Fruit fly (Drosophila melanogaster) whole organism, embryonic: ENCODE measurements around the gene CG43072.

ENCODE experiments used
- Adf1 ChIP-seq: fragments of 200-800 bp; sonication (Bioruptor generic); IDR thresholded peaks from 2 replicates; pipeline ENCODE4 v1.3.6; 2022; ENCODE audit warnings: missing biosample characterization, missing genetic modification characterization
- CG10979 ChIP-seq: fragments of 200-800 bp; sonication (Bioruptor generic); optimal IDR thresholded peaks from 2 replicates; lab custom pipeline; 2018; ENCODE audit warnings: missing biosample characterization, mild to moderate bottlenecking, missing genetic modification characterization, moderate library complexity
- CG13287 ChIP-seq: fragments of 200-800 bp; sonication (Bioruptor generic); IDR thresholded peaks from 2 replicates; pipeline ENCODE4 v1.3.6; 2022; ENCODE audit warnings: missing biosample characterization, missing genetic modification characterization; ENCODE audit not compliant: partially characterized antibody
- CG13894 ChIP-seq: fragments of 200-800 bp; sonication (Bioruptor generic); optimal IDR thresholded peaks from 3 replicates; lab custom pipeline; 2018; ENCODE audit warnings: missing biosample characterization, mild to moderate bottlenecking, missing genetic modification characterization, moderate library complexity
- CG14965 ChIP-seq: fragments of 200-800 bp; sonication (Bioruptor generic); optimal IDR thresholded peaks from 2 replicates; lab custom pipeline; 2016; ENCODE audit warnings: missing biosample characterization, missing genetic modification characterization, borderline replicate concordance
- CG1603 ChIP-seq: fragments of 200-800 bp; sonication (Bioruptor generic); optimal IDR thresholded peaks from 2 replicates; lab custom pipeline; 2019; ENCODE audit warnings: missing biosample characterization, mild to moderate bottlenecking, missing genetic modification characterization, moderate library complexity
- CG16779 ChIP-seq: fragments of 200-800 bp; sonication (Bioruptor generic); IDR thresholded peaks from 2 replicates; pipeline ENCODE4 v1.3.6; 2022; ENCODE audit warnings: missing biosample characterization, missing genetic modification characterization
- CG17802 ChIP-seq: fragments of 200-800 bp; sonication (Bioruptor generic); optimal IDR thresholded peaks from 2 replicates; lab custom pipeline; 2018; ENCODE audit warnings: missing biosample characterization, mild to moderate bottlenecking, missing genetic modification characterization, moderate library complexity
- CG17912 ChIP-seq: fragments of 200-800 bp; sonication (Bioruptor generic); optimal IDR thresholded peaks from 2 replicates; lab custom pipeline; 2018; ENCODE audit warnings: missing biosample characterization, mild to moderate bottlenecking, missing genetic modification characterization
- CG18599 ChIP-seq: fragments of 200-800 bp; sonication (Bioruptor generic); optimal IDR thresholded peaks from 3 replicates; lab custom pipeline; 2017; ENCODE audit warnings: missing biosample characterization, missing genetic modification characterization, mild to moderate bottlenecking, moderate library complexity, missing genetic modification reagents
- CG31365 ChIP-seq: fragments of 200-800 bp; sonication (Bioruptor generic); optimal IDR thresholded peaks from 2 replicates; lab custom pipeline; 2018; ENCODE audit warnings: missing biosample characterization, mild to moderate bottlenecking, missing genetic modification characterization
- CG32532 ChIP-seq: fragments of 200-800 bp; sonication (Bioruptor generic); IDR thresholded peaks from 2 replicates; pipeline ENCODE4 v1.3.6; 2022; ENCODE audit warnings: missing biosample characterization, missing genetic modification characterization
- CG3847 ChIP-seq: fragments of 200-800 bp; sonication (Bioruptor generic); IDR thresholded peaks from 2 replicates; pipeline ENCODE4 v1.3.6; 2022; ENCODE audit warnings: missing biosample characterization, missing genetic modification characterization
- CG42726 ChIP-seq: fragments of 200-800 bp; sonication (Bioruptor generic); IDR thresholded peaks from 2 replicates; pipeline ENCODE4 v1.3.6; 2022; ENCODE audit warnings: missing biosample characterization, missing genetic modification characterization; ENCODE audit not compliant: partially characterized antibody
- CG7987 ChIP-seq: fragments of 200-800 bp; sonication (Bioruptor generic); optimal IDR thresholded peaks from 2 replicates; lab custom pipeline; 2018; ENCODE audit warnings: missing biosample characterization, mild to moderate bottlenecking, missing genetic modification characterization, moderate library complexity
- CG8359 ChIP-seq: fragments of 200-800 bp; sonication (Bioruptor generic); optimal IDR thresholded peaks from 2 replicates; lab custom pipeline; 2017; ENCODE audit warnings: missing biosample characterization, mild to moderate bottlenecking, missing genetic modification characterization, borderline replicate concordance
- CG8765 ChIP-seq: fragments of 200-800 bp; sonication (Bioruptor generic); IDR thresholded peaks from 2 replicates; pipeline ENCODE4 v1.3.6; 2022; ENCODE audit warnings: missing biosample characterization, missing genetic modification characterization
- CG9727 ChIP-seq: fragments of 200-800 bp; sonication (Bioruptor generic); optimal IDR thresholded peaks from 3 replicates; lab custom pipeline; 2017; ENCODE audit warnings: missing biosample characterization, mild to moderate bottlenecking, missing genetic modification characterization
- CHES-1-like ChIP-seq: fragments of 200-800 bp; sonication (Bioruptor generic); optimal IDR thresholded peaks from 2 replicates; lab custom pipeline; 2016; ENCODE audit warnings: missing biosample characterization, missing genetic modification characterization
- D19B ChIP-seq: fragments of 200-800 bp; sonication (Bioruptor generic); optimal IDR thresholded peaks from 2 replicates; lab custom pipeline; 2017; ENCODE audit warnings: missing biosample characterization, mild to moderate bottlenecking, missing genetic modification characterization
- Dp ChIP-seq: fragments of 200-800 bp; sonication (Bioruptor generic); optimal IDR thresholded peaks from 2 replicates; lab custom pipeline; 2018; ENCODE audit warnings: missing biosample characterization, mild to moderate bottlenecking, missing genetic modification characterization, moderate library complexity
- Gsc ChIP-seq: fragments of 200-800 bp; sonication (Bioruptor generic); IDR thresholded peaks from 2 replicates; pipeline ENCODE4 v1.3.6; 2022; ENCODE audit warnings: missing biosample characterization, missing genetic modification characterization
- Hey ChIP-seq: fragments of 200-800 bp; sonication (Bioruptor generic); optimal IDR thresholded peaks from 3 replicates; lab custom pipeline; 2018; ENCODE audit warnings: missing biosample characterization, mild to moderate bottlenecking, missing genetic modification characterization
- Hsf ChIP-seq: fragments of 200-800 bp; sonication (Bioruptor generic); optimal IDR thresholded peaks from 3 replicates; lab custom pipeline; 2016; ENCODE audit warnings: missing biosample characterization, missing genetic modification characterization
- Max ChIP-seq: fragments of 200-800 bp; sonication (Bioruptor generic); optimal IDR thresholded peaks from 2 replicates; lab custom pipeline; 2016; ENCODE audit warnings: missing biosample characterization, mild to moderate bottlenecking, missing genetic modification characterization
- NC2β ChIP-seq: fragments of 200-800 bp; sonication (Bioruptor generic); optimal IDR thresholded peaks from 2 replicates; lab custom pipeline; 2016; ENCODE audit warnings: missing biosample characterization, missing genetic modification characterization
- Nf-YB ChIP-seq: fragments of 200-800 bp; sonication (Bioruptor generic); optimal IDR thresholded peaks from 3 replicates; lab custom pipeline; 2019; ENCODE audit warnings: missing biosample characterization, mild to moderate bottlenecking, missing genetic modification characterization, moderate library complexity
- Opbp ChIP-seq: fragments of 200-800 bp; sonication (Bioruptor generic); IDR thresholded peaks from 3 replicates; pipeline ENCODE4 v1.3.6; 2022; ENCODE audit warnings: missing biosample characterization, missing genetic modification characterization; ENCODE audit not compliant: partially characterized antibody
- Rx ChIP-seq: fragments of 200-800 bp; sonication (Bioruptor generic); IDR thresholded peaks from 2 replicates; pipeline ENCODE4 v1.3.6; 2022; ENCODE audit warnings: missing biosample characterization, missing genetic modification characterization
- Six4 ChIP-seq: fragments of 200-800 bp; sonication (Bioruptor generic); optimal IDR thresholded peaks from 2 replicates; lab custom pipeline; 2016; ENCODE audit warnings: missing biosample characterization, missing genetic modification characterization
- Vsx1 ChIP-seq: fragments of 200-800 bp; sonication (Bioruptor generic); optimal IDR thresholded peaks from 2 replicates; lab custom pipeline; 2017; ENCODE audit warnings: missing biosample characterization, mild to moderate bottlenecking, missing genetic modification characterization, missing genetic modification reagents
- ato ChIP-seq: fragments of 200-800 bp; sonication (Bioruptor generic); IDR thresholded peaks from 2 replicates; pipeline ENCODE4 v1.3.6; 2022; ENCODE audit warnings: missing biosample characterization, missing genetic modification characterization; ENCODE audit not compliant: partially characterized antibody
- bsh ChIP-seq, 2 experiments: fragments of 200-800 bp; sonication (Bioruptor generic); optimal IDR thresholded peaks; 2 replicates each; lab custom pipeline; 2017 to 2018; ENCODE audit warnings: mild to moderate bottlenecking in 2 of 2, missing biosample characterization in 2 of 2, missing genetic modification characterization in 2 of 2, moderate library complexity in 1 of 2
- disco-r ChIP-seq: fragments of 200-800 bp; sonication (Bioruptor generic); optimal IDR thresholded peaks from 2 replicates; lab custom pipeline; 2016; ENCODE audit warnings: missing biosample characterization, missing genetic modification characterization
- gcm ChIP-seq: fragments of 200-800 bp; sonication (Bioruptor generic); optimal IDR thresholded peaks from 2 replicates; lab custom pipeline; 2019; ENCODE audit warnings: missing biosample characterization, mild to moderate bottlenecking, missing genetic modification characterization, moderate library complexity
- grau ChIP-seq: fragments of 200-800 bp; optimal IDR thresholded peaks from 3 replicates; lab custom pipeline; 2019; ENCODE audit warnings: missing biosample characterization, mild to moderate bottlenecking, missing genetic modification characterization, moderate library complexity
- hth ChIP-seq: fragments of >200 bp; optimal IDR thresholded peaks from 2 replicates; lab custom pipeline; 2017; ENCODE audit warnings: inconsistent platforms
- klu ChIP-seq: fragments of 200-800 bp; sonication (Bioruptor generic); IDR thresholded peaks from 2 replicates; pipeline ENCODE4 v1.3.6; 2022; ENCODE audit warnings: missing biosample characterization, missing genetic modification characterization
- lbe ChIP-seq: fragments of 200-800 bp; sonication (Bioruptor generic); optimal IDR thresholded peaks from 2 replicates; lab custom pipeline; 2016; ENCODE audit warnings: missing biosample characterization, mild to moderate bottlenecking, missing genetic modification characterization
- phol ChIP-seq: fragments of 200-800 bp; sonication (Bioruptor generic); optimal IDR thresholded peaks from 3 replicates; lab custom pipeline; 2018; ENCODE audit warnings: missing biosample characterization, mild to moderate bottlenecking, missing genetic modification characterization, moderate library complexity
- pros ChIP-seq: fragments of 200-800 bp; sonication (Bioruptor generic); optimal IDR thresholded peaks from 3 replicates; lab custom pipeline; 2019; ENCODE audit warnings: missing biosample characterization, mild to moderate bottlenecking, missing genetic modification characterization, moderate library complexity
- psq ChIP-seq: fragments of 200-800 bp; sonication (Bioruptor generic); optimal IDR thresholded peaks from 2 replicates; lab custom pipeline; 2017; ENCODE audit warnings: missing biosample characterization, missing genetic modification characterization
- pum ChIP-seq: fragments of 200-800 bp; sonication (Bioruptor generic); optimal IDR thresholded peaks from 2 replicates; lab custom pipeline; 2016; ENCODE audit warnings: missing biosample characterization, missing genetic modification characterization
- salm ChIP-seq: fragments of 200-800 bp; sonication (Bioruptor generic); optimal IDR thresholded peaks from 2 replicates; lab custom pipeline; 2018; ENCODE audit warnings: missing biosample characterization, mild to moderate bottlenecking, missing genetic modification characterization
- scrt ChIP-seq: fragments of 200-800 bp; sonication (Bioruptor generic); optimal IDR thresholded peaks from 2 replicates; lab custom pipeline; 2018; ENCODE audit warnings: missing biosample characterization, mild to moderate bottlenecking, missing genetic modification characterization, moderate library complexity
- sna ChIP-seq: fragments of 200-800 bp; sonication (Bioruptor generic); IDR thresholded peaks from 2 replicates; pipeline ENCODE4 v1.3.6; 2022; ENCODE audit warnings: missing biosample characterization, missing genetic modification characterization; ENCODE audit not compliant: partially characterized antibody
- tll ChIP-seq, 2 experiments: fragments of 200-800 bp in 1 of 2; fragments of >200 bp in 1 of 2; sonication (Bioruptor generic) in 1 of 2; optimal IDR thresholded peaks; 2 replicates each; lab custom pipeline; 2017 to 2019; ENCODE audit warnings: missing biosample characterization in 2 of 2, missing genetic modification characterization in 2 of 2, mild to moderate bottlenecking in 1 of 2, moderate library complexity in 1 of 2

Gene CG43072

DNA sequence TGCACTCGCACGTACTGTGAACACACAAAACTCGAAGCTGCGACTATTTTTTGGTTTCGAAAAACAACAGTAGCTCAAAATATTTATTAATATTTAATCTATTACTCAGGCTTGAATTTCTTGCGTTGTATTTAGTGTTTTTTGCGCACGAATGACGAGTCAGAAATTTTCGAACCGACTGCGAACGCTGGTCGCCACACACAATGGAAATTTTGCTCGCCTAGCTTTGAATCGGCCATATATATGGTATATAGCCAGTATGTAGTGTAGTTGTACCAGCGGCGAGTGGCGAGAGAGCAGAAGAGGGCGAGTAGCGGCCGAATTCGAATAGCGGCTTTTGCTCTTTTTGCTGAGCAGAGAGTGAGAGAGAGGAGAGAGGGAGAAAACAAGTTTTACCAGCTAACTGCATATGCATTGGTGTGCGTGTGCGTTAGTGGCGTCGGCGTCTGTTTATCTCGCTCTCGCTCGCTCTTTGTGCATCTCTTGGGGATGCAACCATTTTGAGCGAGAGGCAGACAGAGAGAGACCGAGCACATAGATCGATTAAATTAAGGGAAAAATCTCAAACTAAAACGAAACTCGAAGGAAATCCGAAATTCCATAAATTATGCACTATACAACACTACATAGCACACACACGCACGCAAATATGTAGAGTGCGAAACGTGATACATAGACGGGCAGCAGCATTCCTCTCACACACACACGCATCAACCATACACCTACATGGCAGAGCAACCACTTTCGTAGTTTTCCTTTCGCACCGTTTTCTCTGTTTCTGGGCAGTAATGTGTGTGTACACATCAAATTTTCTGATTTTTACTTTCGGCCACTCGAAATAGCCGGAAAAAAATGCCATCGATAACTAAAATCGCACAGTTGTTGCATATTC, 39.4 kb upstream of the CG43072 start (continued):
- TF ChIP-seq CG31365 (tag; lab: Kevin White, UChicago) (no peak), grau (tag; lab: Kevin White, UChicago) (peak; percentile 20), CG17912 (GFP tag; lab: Kevin White, UChicago) (no peak), gcm (GFP tag; lab: Kevin White, UChicago) (no peak), pum (no peak), phol (tag; lab: Kevin White, UChicago) (no peak), Hsf (GFP tag; lab: Kevin White, UChicago) (no peak), lbe (GFP tag; lab: Kevin White, UChicago) (peak; percentile 15), Adf1 (GFP tag; lab: Robert Waterston, UW) (peak; percentile 68), salm (no peak), CG14965 (GFP tag; lab: Kevin White, UChicago) (no peak), tll (GFP tag; optimal IDR thresholded peaks at IDR 0.05; lab: Kevin White, UChicago) (no peak), D19B (peak; percentile 16), CG32532 (GFP tag; lab: Robert Waterston, UW) (peak; percentile 53; the same call in 1 of the 2 replicates), ato (GFP tag; lab: Robert Waterston, UW) (no peak), Nf-YB (no peak), CG16779 (GFP tag; lab: Robert Waterston, UW) (no peak), bsh (GFP tag; optimal IDR thresholded peaks at IDR 0.05; lab: Kevin White, UChicago) (no peak), Vsx1 (GFP tag; lab: Kevin White, UChicago) (no peak), CG13894 (peak; percentile 11), CG7987 (GFP tag; lab: Kevin White, UChicago) (no peak), CG17802 (tag; lab: Kevin White, UChicago) (no peak), NC2β (GFP tag; lab: Kevin White, UChicago) (peak; percentile 54), CG10979 (tag; lab: Kevin White, UChicago) (no peak), sna (GFP tag; lab: Robert Waterston, UW) (0 out of 2 replicates have a peak, but pooled peaks have one; percentile 18), CG42726 (GFP tag; lab: Robert Waterston, UW) (no peak), pros (GFP tag; lab: Kevin White, UChicago) (peak; percentile 87), psq (GFP tag; lab: Kevin White, UChicago) (peak; percentile 77), Dp (no peak), CG8359 (GFP tag; lab: Kevin White, UChicago) (no peak), CG8765 (GFP tag; lab: Robert Waterston, UW) (0 out of 2 replicates have a peak, but pooled peaks have one; percentile 27), scrt (GFP tag; lab: Kevin White, UChicago) (peak; percentile 13), CG13287 (GFP tag; lab: Robert Waterston, UW) (peak; percentile 35), CG3847 (GFP tag; lab: Robert Waterston, UW) (no peak), klu (GFP tag; lab: Robert Waterston, UW) (no peak), CHES-1-like (GFP tag; lab: Kevin White, UChicago) (no peak), Opbp (peak; percentile 9; the same call in 1 of the 3 replicates), Max (GFP tag; lab: Kevin White, UChicago) (peak; percentile 41), CG1603 (tag; lab: Kevin White, UChicago) (no peak), CG18599 (GFP tag; lab: Kevin White, UChicago) (peak; percentile 47), Six4 (GFP tag; lab: Kevin White, UChicago) (no peak), disco-r (no peak), hth (lab: Kevin White, UChicago) (no peak), CG9727 (no peak), Gsc (GFP tag; lab: Robert Waterston, UW) (no peak), Hey (tag; lab: Kevin White, UChicago) (no peak), Rx (no peak)
